Fruit fly (Drosophila melanogaster): Measurements from ENCODE around the gene CadN.

- no peak for TF ChIP-seq Myc (optimal IDR thresholded peaks at IDR 0.05)
- TF ChIP-seq insv (optimal IDR thresholded peaks at IDR 0.05), result no peak
- no peak for TF ChIP-seq h (optimal IDR thresholded peaks at IDR 0.05)
Observed at dm6 chr2L:17783477-17783876, 5.3 kb upstream of the CadN start.

Measured in Kc167 (cell line).